Worm (Caenorhabditis elegans) whole organism, L3 larva: ENCODE measurements around the gene F13A7.7.

Experiments used
- R02D3.7 ChIP-seq: fragments of 150-350 bp; optimal IDR thresholded peaks from 2 replicates; lab custom pipeline; 2014; ENCODE audit warnings: missing biosample characterization, missing genetic modification characterization
- ZK546.5 ChIP-seq: sonication (generic microtip); optimal IDR thresholded peaks from 2 replicates; lab custom pipeline; 2017; ENCODE audit warnings: missing biosample characterization, missing genetic modification characterization
- aly-2 ChIP-seq: fragments of 150-350 bp; optimal IDR thresholded peaks from 2 replicates; lab custom pipeline; 2014; ENCODE audit warnings: missing biosample characterization, missing genetic modification characterization
- ama-1 ChIP-seq: fragments of 150-350 bp; optimal IDR thresholded peaks from 2 replicates; lab custom pipeline; 2018
- ceh-16 ChIP-seq: sonication (generic microtip); optimal IDR thresholded peaks from 2 replicates; lab custom pipeline; 2017; ENCODE audit warnings: missing biosample characterization, missing genetic modification characterization
- ceh-28 ChIP-seq: fragments of 150-350 bp; optimal IDR thresholded peaks from 2 replicates; lab custom pipeline; 2014; ENCODE audit warnings: missing biosample characterization, missing genetic modification reagents, missing genetic modification characterization
- ceh-82 ChIP-seq: fragments of 150-350 bp; optimal IDR thresholded peaks from 2 replicates; lab custom pipeline; 2014; ENCODE audit warnings: missing biosample characterization, missing genetic modification characterization
- ceh-9 ChIP-seq: sonication (generic microtip); optimal IDR thresholded peaks from 2 replicates; lab custom pipeline; 2018; ENCODE audit warnings: missing biosample characterization, missing genetic modification characterization
- daf-12 ChIP-seq: fragments of 150-350 bp; optimal IDR thresholded peaks from 2 replicates; lab custom pipeline; 2014; ENCODE audit warnings: missing biosample characterization, missing genetic modification reagents, missing genetic modification characterization
- egl-27 ChIP-seq: sonication (generic microtip); optimal IDR thresholded peaks from 4 replicates; lab custom pipeline; 2017; ENCODE audit warnings: missing biosample characterization, missing genetic modification reagents, missing genetic modification characterization
- egl-5 ChIP-seq: fragments of 150-350 bp; optimal IDR thresholded peaks from 2 replicates; lab custom pipeline; 2017; ENCODE audit warnings: missing biosample characterization, missing genetic modification reagents, missing genetic modification characterization, inconsistent platforms
- elt-1 ChIP-seq: fragments of 150-350 bp; optimal IDR thresholded peaks from 2 replicates; lab custom pipeline; 2014; ENCODE audit warnings: missing biosample characterization, missing genetic modification characterization
- elt-2 ChIP-seq: sonication (generic microtip); optimal IDR thresholded peaks from 2 replicates; lab custom pipeline; 2016; ENCODE audit warnings: missing genetic modification reagents, mild to moderate bottlenecking, missing genetic modification characterization, missing compliant biosample characterization
- elt-3 ChIP-seq, 3 experiments: fragments of 150-350 bp in 1 of 3; sonication (generic microtip) in 2 of 3; optimal IDR thresholded peaks; 2 replicates in 2 of 3; 4 replicates in 1 of 3; lab custom pipeline; 2014 to 2017; ENCODE audit warnings: missing biosample characterization in 3 of 3, missing genetic modification characterization in 3 of 3
- eor-1 ChIP-seq, 2 experiments: fragments of 150-350 bp; optimal IDR thresholded peaks; 2 replicates each; lab custom pipeline; 2014 to 2018; ENCODE audit warnings: missing biosample characterization in 2 of 2, missing genetic modification characterization in 2 of 2
- fkh-10 ChIP-seq: sonication (generic microtip); optimal IDR thresholded peaks from 2 replicates; lab custom pipeline; 2017; ENCODE audit warnings: missing biosample characterization, missing genetic modification reagents, missing genetic modification characterization
- fkh-2 ChIP-seq: fragments of 150-350 bp; optimal IDR thresholded peaks from 2 replicates; lab custom pipeline; 2014; ENCODE audit warnings: missing biosample characterization, missing genetic modification reagents, missing genetic modification characterization
- fos-1 ChIP-seq: fragments of 150-350 bp; optimal IDR thresholded peaks from 2 replicates; lab custom pipeline; 2014; ENCODE audit warnings: missing biosample characterization, missing genetic modification characterization
- hmg-11 ChIP-seq: sonication (generic microtip); optimal IDR thresholded peaks from 2 replicates; lab custom pipeline; 2016; ENCODE audit warnings: missing genetic modification characterization, missing compliant biosample characterization
- jun-1 ChIP-seq: fragments of 150-350 bp; optimal IDR thresholded peaks from 2 replicates; lab custom pipeline; 2014; ENCODE audit warnings: missing biosample characterization, missing genetic modification reagents, missing genetic modification characterization
- lin-15B ChIP-seq: fragments of 150-350 bp; optimal IDR thresholded peaks from 2 replicates; lab custom pipeline; 2014; ENCODE audit warnings: missing biosample characterization, missing genetic modification characterization
- lin-39 ChIP-seq: fragments of 150-350 bp; optimal IDR thresholded peaks from 2 replicates; lab custom pipeline; 2018; ENCODE audit warnings: missing biosample characterization, missing genetic modification reagents, missing genetic modification characterization
- lsy-12 ChIP-seq: sonication (generic microtip); optimal IDR thresholded peaks from 2 replicates; lab custom pipeline; 2016; ENCODE audit warnings: mild to moderate bottlenecking, missing genetic modification characterization, missing compliant biosample characterization
- mdl-1 ChIP-seq: fragments of 150-350 bp; optimal IDR thresholded peaks from 2 replicates; lab custom pipeline; 2014; ENCODE audit warnings: missing biosample characterization, missing genetic modification characterization
- mml-1 ChIP-seq: fragments of 150-350 bp; sonication (generic microtip); optimal IDR thresholded peaks from 3 replicates; lab custom pipeline; 2014; ENCODE audit warnings: missing biosample characterization, missing genetic modification characterization
- nfya-1 ChIP-seq: sonication (generic microtip); optimal IDR thresholded peaks from 2 replicates; lab custom pipeline; 2017; ENCODE audit warnings: missing genetic modification characterization, mild to moderate bottlenecking, missing compliant biosample characterization, antibody characterized with exemption, moderate library complexity; ENCODE audit not compliant: insufficient read depth
- nhr-11 ChIP-seq: fragments of 150-350 bp; optimal IDR thresholded peaks from 2 replicates; lab custom pipeline; 2014; ENCODE audit warnings: missing biosample characterization, missing genetic modification characterization
- nhr-12 ChIP-seq: fragments of 150-350 bp; optimal IDR thresholded peaks from 2 replicates; lab custom pipeline; 2014; ENCODE audit warnings: missing biosample characterization, missing genetic modification characterization
- nhr-23 ChIP-seq: fragments of 150-350 bp; optimal IDR thresholded peaks from 2 replicates; lab custom pipeline; 2014; ENCODE audit warnings: missing biosample characterization, missing genetic modification reagents, missing genetic modification characterization
- nhr-237 ChIP-seq: fragments of 150-350 bp; optimal IDR thresholded peaks from 2 replicates; lab custom pipeline; 2014; ENCODE audit warnings: missing biosample characterization, missing genetic modification characterization
- nhr-25 ChIP-seq: sonication (generic microtip); optimal IDR thresholded peaks from 2 replicates; lab custom pipeline; 2017; ENCODE audit warnings: missing biosample characterization, missing genetic modification characterization
- nhr-28 ChIP-seq: fragments of 150-350 bp; optimal IDR thresholded peaks from 2 replicates; lab custom pipeline; 2014; ENCODE audit warnings: missing biosample characterization, missing genetic modification characterization
- nhr-43 ChIP-seq: sonication (generic microtip); optimal IDR thresholded peaks from 2 replicates; lab custom pipeline; 2016; ENCODE audit warnings: mild to moderate bottlenecking, missing genetic modification characterization, missing compliant biosample characterization; ENCODE audit not compliant: poor library complexity, severe bottlenecking
- nhr-67 ChIP-seq: fragments of 150-350 bp; optimal IDR thresholded peaks from 2 replicates; lab custom pipeline; 2014; ENCODE audit warnings: missing biosample characterization, missing genetic modification characterization
- nhr-76 ChIP-seq: fragments of 150-350 bp; sonication (generic microtip); optimal IDR thresholded peaks from 5 replicates; lab custom pipeline; 2014; ENCODE audit warnings: missing biosample characterization, missing genetic modification characterization
- nhr-77 ChIP-seq: fragments of 150-350 bp; optimal IDR thresholded peaks from 2 replicates; lab custom pipeline; 2014; ENCODE audit warnings: missing biosample characterization, missing genetic modification characterization
- pha-4 ChIP-seq: fragments of 150-350 bp; optimal IDR thresholded peaks from 2 replicates; lab custom pipeline; 2014; ENCODE audit warnings: missing biosample characterization, missing genetic modification reagents, missing genetic modification characterization
- pqm-1 ChIP-seq: fragments of 150-350 bp; optimal IDR thresholded peaks from 2 replicates; lab custom pipeline; 2017; ENCODE audit warnings: missing biosample characterization, missing genetic modification characterization, inconsistent platforms
- sea-2 ChIP-seq: fragments of 150-350 bp; sonication (generic microtip); optimal IDR thresholded peaks from 4 replicates; lab custom pipeline; 2014; ENCODE audit warnings: missing biosample characterization, missing genetic modification reagents, missing genetic modification characterization
- skn-1 ChIP-seq: fragments of 150-350 bp; optimal IDR thresholded peaks from 2 replicates; lab custom pipeline; 2014; ENCODE audit warnings: missing biosample characterization, missing genetic modification characterization
- snpc-4 ChIP-seq: fragments of 150-350 bp; optimal IDR thresholded peaks from 2 replicates; lab custom pipeline; 2014; ENCODE audit warnings: missing biosample characterization, missing genetic modification characterization
- tbx-2 ChIP-seq: sonication (generic microtip); optimal IDR thresholded peaks from 2 replicates; lab custom pipeline; 2016; ENCODE audit warnings: mild to moderate bottlenecking, missing genetic modification characterization, missing compliant biosample characterization
- unc-39 ChIP-seq: sonication (generic microtip); optimal IDR thresholded peaks from 4 replicates; lab custom pipeline; 2017; ENCODE audit warnings: missing biosample characterization, missing genetic modification characterization
- unc-62 ChIP-seq: fragments of 150-350 bp; sonication (generic microtip); optimal IDR thresholded peaks from 4 replicates; lab custom pipeline; 2014; ENCODE audit warnings: missing biosample characterization, missing genetic modification reagents, missing genetic modification characterization
- zag-1 ChIP-seq: fragments of 150-350 bp; optimal IDR thresholded peaks from 2 replicates; lab custom pipeline; 2014; ENCODE audit warnings: missing biosample characterization, missing genetic modification characterization
- ztf-11 ChIP-seq: fragments of 150-350 bp; optimal IDR thresholded peaks from 2 replicates; lab custom pipeline; 2014; ENCODE audit warnings: missing biosample characterization, missing genetic modification characterization
- ztf-4 ChIP-seq: fragments of 150-350 bp; optimal IDR thresholded peaks from 2 replicates; lab custom pipeline; 2014; ENCODE audit warnings: missing biosample characterization, missing genetic modification characterization

F13A7.7 gene

ce11 chrV:16403974-16404373, 20.3 kb upstream of the F13A7.7 start, which contains the start of gene syp-1:
TSS of gene syp-1 (plus strand) at chrV:16404274.
- TF ChIP-seq nhr-28 (tag; lab: Kevin White, UChicago): no peak
- TF ChIP-seq fkh-10 (GFP tag; lab: Kevin White, UChicago): no peak
- no peak for TF ChIP-seq ztf-4 (tag; lab: Kevin White, UChicago)
- TF ChIP-seq lin-15B: no peak
- no peak for TF ChIP-seq nhr-77
- TF ChIP-seq unc-62 (GFP tag; lab: Kevin White, UChicago): no peak
- no peak for TF ChIP-seq hmg-11
- no peak for TF ChIP-seq mdl-1 (tag; lab: Kevin White, UChicago)
- TF ChIP-seq fkh-2 (tag; lab: Kevin White, UChicago): no peak

ce11 chrV:16401519-16401918, 17.9 kb upstream of the F13A7.7 start, which contains the start of gene F13A7.14:
TSS of gene F13A7.14 (plus strand) at chrV:16401891.
- TF ChIP-seq nhr-43 (tag; lab: Kevin White, UChicago) (peak; percentile 90), lsy-12 (peak; percentile 73), nhr-67 (tag; lab: Kevin White, UChicago) (no peak), nhr-77 (no peak), ceh-9 (tag; lab: Kevin White, UChicago) (no peak), fos-1 (no peak), sea-2 (GFP tag; lab: Kevin White, UChicago) (no peak), snpc-4 (peak; percentile 88), ceh-28 (tag; lab: Kevin White, UChicago) (peak; percentile 16), unc-62 (GFP tag; lab: Kevin White, UChicago) (no peak), ceh-16 (no peak), zag-1 (no peak), hmg-11 (peak; percentile 63), nhr-76 (tag; lab: Kevin White, UChicago) (no peak), elt-2 (tag; lab: Kevin White, UChicago) (peak; percentile 41), ztf-4 (tag; lab: Kevin White, UChicago) (no peak), fkh-10 (GFP tag; lab: Kevin White, UChicago) (peak; percentile 14), jun-1 (tag; lab: Kevin White, UChicago) (no peak), daf-12 (no peak), nhr-23 (tag; lab: Kevin White, UChicago) (peak; percentile 81), ztf-11 (tag; lab: Kevin White, UChicago) (no peak), egl-27 (no peak), pha-4 (tag; lab: Kevin White, UChicago) (peak; percentile 73), tbx-2 (tag; lab: Kevin White, UChicago) (no peak), egl-5 (tag; lab: Kevin White, UChicago) (no peak), nfya-1 (peak; percentile 83), unc-39 (tag; lab: Kevin White, UChicago) (no peak), skn-1 (peak; percentile 29), aly-2 (tag; lab: Kevin White, UChicago) (no peak), lin-15B (peak; percentile 76), ama-1 (lab: Kevin White, UChicago) (no peak), ceh-82 (tag; lab: Kevin White, UChicago) (no peak), mml-1 (no peak), elt-3 (tag; optimal IDR thresholded peaks at IDR 0.05; lab: Kevin White, UChicago) (no peak), pqm-1 (tag; lab: Kevin White, UChicago) (peak; percentile 26), eor-1 (tag; optimal IDR thresholded peaks at IDR 0.05; lab: Kevin White, UChicago) (no peak), ZK546.5 (tag; lab: Kevin White, UChicago) (no peak), nhr-25 (tag; lab: Kevin White, UChicago) (peak; percentile 45), nhr-11 (tag; lab: Kevin White, UChicago) (no peak), mdl-1 (tag; lab: Kevin White, UChicago) (no peak), elt-1 (tag; lab: Kevin White, UChicago) (peak; percentile 17), R02D3.7 (tag; lab: Kevin White, UChicago) (peak; percentile 59), nhr-237 (no peak), fkh-2 (tag; lab: Kevin White, UChicago) (no peak), lin-39 (peak; percentile 65), nhr-28 (tag; lab: Kevin White, UChicago) (no peak), nhr-12 (tag; lab: Kevin White, UChicago) (no peak)
